Fruit fly (Drosophila melanogaster) whole organism, embryonic: Measurements from ENCODE around the gene Arp3.

ENCODE experiments used
- CG1024 ChIP-seq: fragments of 200-800 bp; sonication (Bioruptor generic); IDR thresholded peaks from 2 replicates; pipeline ENCODE4 v1.3.6; 2022; ENCODE audit warnings: missing biosample characterization, missing genetic modification characterization
- CG10959 ChIP-seq: fragments of 200-800 bp; sonication (Bioruptor generic); IDR thresholded peaks from 2 replicates; pipeline ENCODE4 v1.3.6; 2022; ENCODE audit warnings: missing biosample characterization, missing genetic modification characterization
- CG11504 ChIP-seq: fragments of 200-800 bp; sonication (Bioruptor generic); optimal IDR thresholded peaks from 3 replicates; lab custom pipeline; 2019; ENCODE audit warnings: missing biosample characterization, mild to moderate bottlenecking, missing genetic modification characterization, moderate library complexity
- CG12391 ChIP-seq: fragments of 200-800 bp; sonication (Bioruptor generic); optimal IDR thresholded peaks from 3 replicates; lab custom pipeline; 2018; ENCODE audit warnings: missing biosample characterization, mild to moderate bottlenecking, missing genetic modification characterization, moderate library complexity
- CG14965 ChIP-seq: fragments of 200-800 bp; sonication (Bioruptor generic); optimal IDR thresholded peaks from 2 replicates; lab custom pipeline; 2016; ENCODE audit warnings: missing biosample characterization, missing genetic modification characterization, borderline replicate concordance
- CG15011 ChIP-seq: fragments of 200-800 bp; sonication (Bioruptor generic); optimal IDR thresholded peaks from 3 replicates; lab custom pipeline; 2018; ENCODE audit warnings: missing biosample characterization, mild to moderate bottlenecking, missing genetic modification characterization
- CG17829 ChIP-seq: fragments of 200-800 bp; optimal IDR thresholded peaks from 2 replicates; lab custom pipeline; 2019; ENCODE audit warnings: missing biosample characterization, mild to moderate bottlenecking, missing genetic modification characterization, moderate library complexity
- CG18011 ChIP-seq: fragments of 200-800 bp; sonication (Bioruptor generic); optimal IDR thresholded peaks from 2 replicates; lab custom pipeline; 2017; ENCODE audit warnings: missing biosample characterization, missing genetic modification characterization, mild to moderate bottlenecking, moderate library complexity, missing genotype
- CG18262 ChIP-seq: fragments of 200-800 bp; optimal IDR thresholded peaks from 3 replicates; lab custom pipeline; 2019; ENCODE audit warnings: missing biosample characterization, mild to moderate bottlenecking, missing genetic modification characterization, moderate library complexity
- CG2678 ChIP-seq: fragments of 200-800 bp; sonication (Bioruptor generic); optimal IDR thresholded peaks from 3 replicates; lab custom pipeline; 2019; ENCODE audit warnings: missing biosample characterization, mild to moderate bottlenecking, missing genetic modification characterization, moderate library complexity
- CG2712 ChIP-seq: fragments of 200-800 bp; optimal IDR thresholded peaks from 3 replicates; lab custom pipeline; 2019; ENCODE audit warnings: missing biosample characterization, mild to moderate bottlenecking, missing genetic modification characterization, moderate library complexity
- CG2875 ChIP-seq: fragments of 200-800 bp; sonication (Bioruptor generic); optimal IDR thresholded peaks from 2 replicates; lab custom pipeline; 2017; ENCODE audit warnings: missing biosample characterization, mild to moderate bottlenecking, missing genetic modification characterization, missing genetic modification reagents
- CG3163 ChIP-seq: fragments of 200-800 bp; sonication (Bioruptor generic); optimal IDR thresholded peaks from 3 replicates; lab custom pipeline; 2016; ENCODE audit warnings: missing biosample characterization, missing genetic modification characterization
- CG3726 ChIP-seq: fragments of 200-800 bp; sonication (Bioruptor generic); IDR thresholded peaks from 3 replicates; pipeline ENCODE4, ENCODE4 v1.3.6; 2022; ENCODE audit warnings: missing biosample characterization, missing genetic modification characterization
- CG5180 ChIP-seq: fragments of 200-800 bp; sonication (Bioruptor generic); optimal IDR thresholded peaks from 3 replicates; lab custom pipeline; 2017; ENCODE audit warnings: missing biosample characterization, missing genetic modification characterization, mild to moderate bottlenecking, moderate library complexity, missing genetic modification reagents
- CG6791 ChIP-seq: fragments of 200-800 bp; sonication (Bioruptor generic); IDR thresholded peaks from 3 replicates; pipeline ENCODE4 v1.3.6; 2022; ENCODE audit warnings: missing biosample characterization, missing genetic modification characterization; ENCODE audit not compliant: partially characterized antibody
- CG6813 ChIP-seq: fragments of 200-800 bp; sonication (Bioruptor generic); optimal IDR thresholded peaks from 2 replicates; lab custom pipeline; 2017; ENCODE audit warnings: missing biosample characterization, missing genetic modification characterization, mild to moderate bottlenecking, moderate library complexity, missing genetic modification reagents
- E2f2 ChIP-seq: fragments of 200-800 bp; sonication (Bioruptor generic); IDR thresholded peaks from 2 replicates; pipeline ENCODE4 v1.3.6; 2022; ENCODE audit warnings: missing biosample characterization, missing genetic modification characterization
- Fer1 ChIP-seq: fragments of 200-800 bp; sonication (Bioruptor generic); optimal IDR thresholded peaks from 2 replicates; lab custom pipeline; 2017; ENCODE audit warnings: missing biosample characterization, mild to moderate bottlenecking, missing genetic modification characterization
- MBD-R2 ChIP-seq: fragments of 200-800 bp; sonication (Bioruptor generic); IDR thresholded peaks from 2 replicates; pipeline ENCODE4 v1.3.6; 2022; ENCODE audit warnings: missing biosample characterization, missing genetic modification characterization
- Mes4 ChIP-seq: fragments of 200-800 bp; sonication (Bioruptor generic); optimal IDR thresholded peaks from 2 replicates; lab custom pipeline; 2016; ENCODE audit warnings: missing biosample characterization, missing genetic modification characterization
- NC2β ChIP-seq: fragments of 200-800 bp; sonication (Bioruptor generic); optimal IDR thresholded peaks from 2 replicates; lab custom pipeline; 2016; ENCODE audit warnings: missing biosample characterization, missing genetic modification characterization
- Six4 ChIP-seq: fragments of 200-800 bp; sonication (Bioruptor generic); optimal IDR thresholded peaks from 2 replicates; lab custom pipeline; 2016; ENCODE audit warnings: missing biosample characterization, missing genetic modification characterization
- Ssrp ChIP-seq: fragments of 200-800 bp; sonication (Bioruptor generic); optimal IDR thresholded peaks from 2 replicates; lab custom pipeline; 2018; ENCODE audit warnings: missing biosample characterization, mild to moderate bottlenecking, missing genetic modification characterization, moderate library complexity
- Xbp1 ChIP-seq: fragments of 200-800 bp; sonication (Bioruptor generic); optimal IDR thresholded peaks from 3 replicates; lab custom pipeline; 2016; ENCODE audit warnings: missing biosample characterization, mild to moderate bottlenecking, missing genetic modification characterization
- bcd ChIP-seq: fragments of 200-800 bp; sonication (Bioruptor generic); optimal IDR thresholded peaks from 2 replicates; lab custom pipeline; 2017; ENCODE audit warnings: missing biosample characterization, mild to moderate bottlenecking, missing genetic modification characterization
- bigmax ChIP-seq: fragments of 200-800 bp; sonication (Bioruptor generic); optimal IDR thresholded peaks from 2 replicates; lab custom pipeline; 2018; ENCODE audit warnings: missing biosample characterization, mild to moderate bottlenecking, missing genetic modification characterization
- bowl ChIP-seq: fragments of 200-800 bp; sonication (Bioruptor generic); IDR thresholded peaks from 2 replicates; pipeline ENCODE4 v1.3.6; 2022; ENCODE audit warnings: missing biosample characterization, missing genetic modification characterization
- cas ChIP-seq: fragments of 200-800 bp; sonication (Bioruptor generic); IDR thresholded peaks from 2 replicates; pipeline ENCODE4 v1.3.6; 2022; ENCODE audit warnings: missing biosample characterization, missing genetic modification characterization
- cg ChIP-seq: fragments of 200-800 bp; sonication (Bioruptor generic); optimal IDR thresholded peaks from 3 replicates; lab custom pipeline; 2019; ENCODE audit warnings: missing biosample characterization, mild to moderate bottlenecking, missing genetic modification characterization, moderate library complexity
- ci ChIP-seq: fragments of 200-800 bp; sonication (Bioruptor generic); IDR thresholded peaks from 3 replicates; pipeline ENCODE4 v1.3.6; 2022; ENCODE audit warnings: missing biosample characterization, missing genetic modification characterization
- crol ChIP-seq: fragments of 200-800 bp; sonication (Bioruptor generic); IDR thresholded peaks from 2 replicates; pipeline ENCODE4 v1.3.6; 2022; ENCODE audit warnings: missing biosample characterization, missing genetic modification characterization
- cwo ChIP-seq: fragments of 200-800 bp; sonication (Bioruptor generic); optimal IDR thresholded peaks from 3 replicates; lab custom pipeline; 2017; ENCODE audit warnings: missing biosample characterization, missing genetic modification characterization, mild to moderate bottlenecking, moderate library complexity, missing genetic modification reagents
- dm ChIP-seq: fragments of 200-800 bp; sonication (Bioruptor generic); optimal IDR thresholded peaks from 3 replicates; lab custom pipeline; 2016; ENCODE audit warnings: missing biosample characterization, missing genetic modification characterization
- dmrt11E ChIP-seq: fragments of 200-800 bp; sonication (Bioruptor generic); optimal IDR thresholded peaks from 3 replicates; lab custom pipeline; 2018; ENCODE audit warnings: missing biosample characterization, mild to moderate bottlenecking, missing genetic modification characterization, moderate library complexity
- esg ChIP-seq: fragments of 200-800 bp; sonication (Bioruptor generic); conservative IDR thresholded peaks from 2 replicates; pipeline ENCODE4 v1.3.6; 2022; ENCODE audit warnings: missing biosample characterization, missing genetic modification characterization
- eve ChIP-seq, 2 experiments: fragments of >200 bp; optimal IDR thresholded peaks; 2 replicates each; lab custom pipeline; 2017; ENCODE audit warnings: missing biosample characterization in 2 of 2, missing genetic modification characterization in 2 of 2
- hth ChIP-seq: fragments of >200 bp; optimal IDR thresholded peaks from 2 replicates; lab custom pipeline; 2017; ENCODE audit warnings: inconsistent platforms
- jigr1 ChIP-seq: fragments of 200-800 bp; sonication (Bioruptor generic); IDR thresholded peaks from 3 replicates; pipeline ENCODE4 v1.3.6; 2022; ENCODE audit warnings: missing biosample characterization, missing genetic modification characterization
- kah ChIP-seq: fragments of 200-800 bp; sonication (Bioruptor generic); optimal IDR thresholded peaks from 2 replicates; lab custom pipeline; 2018; ENCODE audit warnings: missing biosample characterization, mild to moderate bottlenecking, missing genetic modification characterization
- knrl ChIP-seq: fragments of 200-800 bp; sonication (Bioruptor generic); IDR thresholded peaks from 3 replicates; pipeline ENCODE4 v1.3.6; 2022; ENCODE audit warnings: missing biosample characterization, missing genetic modification characterization; ENCODE audit not compliant: partially characterized antibody
- maf-S ChIP-seq: fragments of 200-800 bp; sonication (Bioruptor generic); optimal IDR thresholded peaks from 2 replicates; lab custom pipeline; 2016; ENCODE audit warnings: missing biosample characterization, missing genetic modification characterization
- mirr ChIP-seq: fragments of 200-800 bp; sonication (Bioruptor generic); optimal IDR thresholded peaks from 3 replicates; lab custom pipeline; 2018; ENCODE audit warnings: missing biosample characterization, mild to moderate bottlenecking, missing genetic modification characterization
- pita ChIP-seq: fragments of 200-800 bp; sonication (Bioruptor generic); optimal IDR thresholded peaks from 2 replicates; lab custom pipeline; 2017; ENCODE audit warnings: missing biosample characterization, mild to moderate bottlenecking, missing genetic modification characterization
- tap ChIP-seq: fragments of 200-800 bp; optimal IDR thresholded peaks from 3 replicates; lab custom pipeline; 2019; ENCODE audit warnings: missing biosample characterization, mild to moderate bottlenecking, missing genetic modification characterization, moderate library complexity
- tna ChIP-seq: fragments of 200-800 bp; sonication (Bioruptor generic); IDR thresholded peaks from 2 replicates; pipeline ENCODE4 v1.3.6; 2022; ENCODE audit warnings: missing biosample characterization, missing genetic modification characterization; ENCODE audit not compliant: partially characterized antibody
- vnd ChIP-seq: fragments of 200-800 bp; sonication (Bioruptor generic); IDR thresholded peaks from 3 replicates; pipeline ENCODE4 v1.3.6; 2022; ENCODE audit warnings: missing biosample characterization, missing genetic modification characterization; ENCODE audit not compliant: partially characterized antibody
- wdn ChIP-seq: fragments of 200-800 bp; sonication (Bioruptor generic); IDR thresholded peaks from 2 replicates; pipeline ENCODE4 v1.3.6; 2022; ENCODE audit warnings: missing biosample characterization, missing genetic modification characterization
- yki ChIP-seq: fragments of >200 bp; optimal IDR thresholded peaks from 3 replicates; lab custom pipeline; 2018
- z ChIP-seq: fragments of 200-800 bp; sonication (Bioruptor generic); IDR thresholded peaks from 3 replicates; pipeline ENCODE4 v1.3.6; 2022; ENCODE audit warnings: missing biosample characterization, missing genetic modification characterization
- zfh1 ChIP-seq: fragments of 200-800 bp; sonication (Bioruptor generic); IDR thresholded peaks from 3 replicates; pipeline ENCODE4 v1.3.6; 2022; ENCODE audit warnings: missing biosample characterization, missing genetic modification characterization

Arp3 gene

dm6 chr3L:8137448-8137906, 21.8 kb upstream of the Arp3 start, which contains the start of the genes Setx and mus301 (continued):
- TF ChIP-seq CG17829 (no peak), bowl (GFP tag; lab: Robert Waterston, UW) (no peak), CG2678 (tag; lab: Kevin White, UChicago) (no peak), Fer1 (no peak), z (no peak), MBD-R2 (GFP tag; lab: Robert Waterston, UW) (peak; percentile 96), tna (GFP tag; lab: Robert Waterston, UW) (no peak), cas (GFP tag; lab: Robert Waterston, UW) (peak; percentile 51; the same call in 1 of the 2 replicates), dmrt11E (tag; lab: Kevin White, UChicago) (peak; percentile 63), CG14965 (GFP tag; lab: Kevin White, UChicago) (no peak), Ssrp (tag; lab: Kevin White, UChicago) (peak; percentile 72), CG15011 (GFP tag; lab: Kevin White, UChicago) (no peak), CG6791 (GFP tag; lab: Robert Waterston, UW) (no peak), NC2β (peak; percentile 74), E2f2 (peak; percentile 91), maf-S (peak; percentile 79), cg (GFP tag; lab: Kevin White, UChicago) (no peak), pita (GFP tag; lab: Kevin White, UChicago) (peak; percentile 84), crol (GFP tag; lab: Robert Waterston, UW) (no peak), CG18011 (peak; percentile 76), CG6813 (no peak), esg (GFP tag; lab: Robert Waterston, UW) (peak; percentile 59), knrl (GFP tag; lab: Robert Waterston, UW) (peak; percentile 50; the same call in 2 of the 3 replicates), wdn (GFP tag; lab: Robert Waterston, UW) (peak; percentile 66; the same call in 1 of the 2 replicates), vnd (no peak), CG5180 (GFP tag; lab: Kevin White, UChicago) (no peak), CG18262 (tag; lab: Kevin White, UChicago) (no peak), CG2875 (peak; percentile 43), CG3163 (GFP tag; lab: Kevin White, UChicago) (peak; percentile 51), CG10959 (GFP tag; lab: Robert Waterston, UW) (peak; percentile 48; the same call in 1 of the 2 replicates), CG11504 (tag; lab: Kevin White, UChicago) (no peak), bigmax (GFP tag; lab: Kevin White, UChicago) (no peak), dm (GFP tag; lab: Kevin White, UChicago) (peak; percentile 80), cwo (peak; percentile 46), tap (tag; lab: Kevin White, UChicago) (no peak), CG12391 (tag; lab: Kevin White, UChicago) (peak; percentile 82), bcd (GFP tag; lab: Kevin White, UChicago) (peak; percentile 81), jigr1 (GFP tag; lab: Robert Waterston, UW) (no peak), CG2712 (tag; lab: Kevin White, UChicago) (peak; percentile 82), eve (GFP tag; optimal IDR thresholded peaks at IDR 0.05; lab: Kevin White, UChicago) (no peak), CG3726 (no peak), hth (no peak), Mes4 (GFP tag; lab: Kevin White, UChicago) (peak; percentile 26), ci (GFP tag; lab: Robert Waterston, UW) (peak; percentile 58; the same call in 1 of the 3 replicates), kah (peak; percentile 4), yki (lab: Kevin White, UChicago) (no peak), zfh1 (peak; percentile 73), CG1024 (peak; percentile 24; the same call in 1 of the 2 replicates), mirr (GFP tag; lab: Kevin White, UChicago) (no peak), Six4 (peak; percentile 59), Xbp1 (GFP tag; lab: Kevin White, UChicago) (peak; percentile 90)
